Fruit fly (Drosophila melanogaster) whole organism, embryonic: ENCODE results near the gene Hel25E.

Experiments
- Ada2b ChIP-seq: fragments of 200-800 bp; sonication (Bioruptor generic); IDR thresholded peaks from 2 replicates; pipeline ENCODE4 v1.3.6; 2022; ENCODE audit warnings: missing biosample characterization, missing genetic modification characterization
- CG11504 ChIP-seq: fragments of 200-800 bp; sonication (Bioruptor generic); optimal IDR thresholded peaks from 3 replicates; lab custom pipeline; 2019; ENCODE audit warnings: missing biosample characterization, mild to moderate bottlenecking, missing genetic modification characterization, moderate library complexity
- CG12155 ChIP-seq: fragments of 200-800 bp; sonication (Bioruptor generic); optimal IDR thresholded peaks from 3 replicates; lab custom pipeline; 2016; ENCODE audit warnings: missing biosample characterization, missing genetic modification characterization
- CG1603 ChIP-seq: fragments of 200-800 bp; sonication (Bioruptor generic); optimal IDR thresholded peaks from 2 replicates; lab custom pipeline; 2019; ENCODE audit warnings: missing biosample characterization, mild to moderate bottlenecking, missing genetic modification characterization, moderate library complexity
- CG2120 ChIP-seq: fragments of 200-800 bp; sonication (Bioruptor generic); optimal IDR thresholded peaks from 3 replicates; lab custom pipeline; 2016; ENCODE audit warnings: missing biosample characterization, missing genetic modification characterization
- CG2875 ChIP-seq: fragments of 200-800 bp; sonication (Bioruptor generic); optimal IDR thresholded peaks from 2 replicates; lab custom pipeline; 2017; ENCODE audit warnings: missing biosample characterization, mild to moderate bottlenecking, missing genetic modification characterization, missing genetic modification reagents
- CG32767 ChIP-seq: fragments of 200-800 bp; sonication (Bioruptor generic); IDR thresholded peaks from 2 replicates; pipeline ENCODE4 v1.3.6; 2022; ENCODE audit warnings: missing biosample characterization, missing genetic modification characterization
- CG33213 ChIP-seq: fragments of 200-800 bp; sonication (Bioruptor generic); optimal IDR thresholded peaks from 3 replicates; lab custom pipeline; 2016; ENCODE audit warnings: missing biosample characterization, missing genetic modification characterization
- CG4404 ChIP-seq: fragments of 200-800 bp; sonication (Bioruptor generic); IDR thresholded peaks from 2 replicates; pipeline ENCODE4 v1.3.6; 2022; ENCODE audit warnings: missing biosample characterization, missing genetic modification characterization
- CG4707 ChIP-seq: fragments of 200-800 bp; sonication (Bioruptor generic); optimal IDR thresholded peaks from 2 replicates; lab custom pipeline; 2018; ENCODE audit warnings: missing biosample characterization, mild to moderate bottlenecking, missing genetic modification characterization, moderate library complexity
- CG8281 ChIP-seq: fragments of 200-800 bp; sonication (Bioruptor generic); optimal IDR thresholded peaks from 2 replicates; lab custom pipeline; 2018; ENCODE audit warnings: missing biosample characterization, mild to moderate bottlenecking, missing genetic modification characterization, moderate library complexity
- CG8765 ChIP-seq: fragments of 200-800 bp; sonication (Bioruptor generic); IDR thresholded peaks from 2 replicates; pipeline ENCODE4 v1.3.6; 2022; ENCODE audit warnings: missing biosample characterization, missing genetic modification characterization
- CG9817 ChIP-seq: fragments of 200-800 bp; sonication (Bioruptor generic); optimal IDR thresholded peaks from 2 replicates; lab custom pipeline; 2018; ENCODE audit warnings: missing biosample characterization, mild to moderate bottlenecking, missing genetic modification characterization, moderate library complexity
- D ChIP-seq, 2 experiments: fragments of 200-800 bp in 1 of 2; fragments of >200 bp in 1 of 2; sonication (Bioruptor generic) in 1 of 2; optimal IDR thresholded peaks; 2 replicates in 1 of 2; 3 replicates in 1 of 2; lab custom pipeline; 2017; ENCODE audit warnings: mild to moderate bottlenecking in 1 of 2, missing biosample characterization in 1 of 2, missing genetic modification characterization in 1 of 2, missing genetic modification reagents in 1 of 2
- D19A ChIP-seq: fragments of 200-800 bp; optimal IDR thresholded peaks from 3 replicates; lab custom pipeline; 2019; ENCODE audit warnings: missing biosample characterization, mild to moderate bottlenecking, missing genetic modification characterization, moderate library complexity
- Dip3 ChIP-seq: fragments of 200-800 bp; sonication (Bioruptor generic); optimal IDR thresholded peaks from 3 replicates; lab custom pipeline; 2016; ENCODE audit warnings: missing biosample characterization, missing genetic modification characterization
- Doc2 ChIP-seq: fragments of 200-800 bp; sonication (Bioruptor generic); IDR thresholded peaks from 2 replicates; pipeline ENCODE4 v1.3.6; 2022; ENCODE audit warnings: missing biosample characterization, missing genetic modification characterization
- Eip74EF ChIP-seq, 2 experiments: fragments of 200-800 bp in 1 of 2; fragments of >200 bp in 1 of 2; sonication (Bioruptor generic) in 1 of 2; optimal IDR thresholded peaks; 2 replicates each; lab custom pipeline; 2017 to 2019; ENCODE audit warnings: missing biosample characterization in 2 of 2, missing genetic modification characterization in 2 of 2, mild to moderate bottlenecking in 1 of 2, moderate library complexity in 1 of 2
- HmgZ ChIP-seq: fragments of 200-800 bp; sonication (Bioruptor generic); optimal IDR thresholded peaks from 2 replicates; lab custom pipeline; 2018; ENCODE audit warnings: missing biosample characterization, mild to moderate bottlenecking, missing genetic modification characterization
- Myb ChIP-seq: fragments of 200-800 bp; sonication (Bioruptor generic); optimal IDR thresholded peaks from 2 replicates; lab custom pipeline; 2016; ENCODE audit warnings: missing biosample characterization, missing genetic modification characterization
- NC2β ChIP-seq: fragments of 200-800 bp; sonication (Bioruptor generic); optimal IDR thresholded peaks from 2 replicates; lab custom pipeline; 2016; ENCODE audit warnings: missing biosample characterization, missing genetic modification characterization
- Ptx1 ChIP-seq: fragments of 200-800 bp; sonication (Bioruptor generic); IDR thresholded peaks from 2 replicates; pipeline ENCODE4 v1.3.6; 2022; ENCODE audit warnings: missing biosample characterization, missing genetic modification characterization
- amos ChIP-seq: fragments of 200-800 bp; sonication (Bioruptor generic); IDR thresholded peaks from 2 replicates; pipeline ENCODE4 v1.3.6; 2022; ENCODE audit warnings: missing biosample characterization, missing genetic modification characterization; ENCODE audit not compliant: partially characterized antibody
- ash1 ChIP-seq: fragments of 200-800 bp; sonication (Bioruptor generic); optimal IDR thresholded peaks from 2 replicates; lab custom pipeline; 2018; ENCODE audit warnings: missing biosample characterization, mild to moderate bottlenecking, missing genetic modification characterization
- ci ChIP-seq: fragments of 200-800 bp; sonication (Bioruptor generic); IDR thresholded peaks from 3 replicates; pipeline ENCODE4 v1.3.6; 2022; ENCODE audit warnings: missing biosample characterization, missing genetic modification characterization
- da ChIP-seq: fragments of 200-800 bp; sonication (Bioruptor generic); optimal IDR thresholded peaks from 2 replicates; lab custom pipeline; 2016; ENCODE audit warnings: missing biosample characterization, missing genetic modification characterization
- dm ChIP-seq: fragments of 200-800 bp; sonication (Bioruptor generic); optimal IDR thresholded peaks from 3 replicates; lab custom pipeline; 2016; ENCODE audit warnings: missing biosample characterization, missing genetic modification characterization
- en ChIP-seq: fragments of 200-800 bp; sonication (Bioruptor generic); optimal IDR thresholded peaks from 2 replicates; lab custom pipeline; 2016; ENCODE audit warnings: missing biosample characterization, missing genetic modification characterization
- esg ChIP-seq: fragments of 200-800 bp; sonication (Bioruptor generic); conservative IDR thresholded peaks from 2 replicates; pipeline ENCODE4 v1.3.6; 2022; ENCODE audit warnings: missing biosample characterization, missing genetic modification characterization
- fd96Cb ChIP-seq: fragments of 200-800 bp; sonication (Bioruptor generic); optimal IDR thresholded peaks from 2 replicates; lab custom pipeline; 2018; ENCODE audit warnings: missing biosample characterization, mild to moderate bottlenecking, missing genetic modification characterization, moderate library complexity
- fu2 ChIP-seq: fragments of 200-800 bp; sonication (Bioruptor generic); optimal IDR thresholded peaks from 2 replicates; lab custom pipeline; 2016; ENCODE audit warnings: missing biosample characterization, missing genetic modification characterization
- gcm2 ChIP-seq: fragments of 200-800 bp; sonication (Bioruptor generic); optimal IDR thresholded peaks from 2 replicates; lab custom pipeline; 2016; ENCODE audit warnings: missing biosample characterization, missing genetic modification characterization
- grau ChIP-seq: fragments of 200-800 bp; optimal IDR thresholded peaks from 3 replicates; lab custom pipeline; 2019; ENCODE audit warnings: missing biosample characterization, mild to moderate bottlenecking, missing genetic modification characterization, moderate library complexity
- gsb ChIP-seq: fragments of 200-800 bp; sonication (Bioruptor generic); IDR thresholded peaks from 2 replicates; pipeline ENCODE4 v1.3.6; 2022; ENCODE audit warnings: missing biosample characterization, missing genetic modification characterization
- ham ChIP-seq: fragments of 200-800 bp; sonication (Bioruptor generic); IDR thresholded peaks from 2 replicates; pipeline ENCODE4 v1.3.6; 2022; ENCODE audit warnings: missing biosample characterization, missing genetic modification characterization
- jumu ChIP-seq: fragments of 200-800 bp; sonication (Bioruptor generic); optimal IDR thresholded peaks from 3 replicates; lab custom pipeline; 2016; ENCODE audit warnings: missing biosample characterization, missing genetic modification characterization
- mirr ChIP-seq: fragments of 200-800 bp; sonication (Bioruptor generic); optimal IDR thresholded peaks from 3 replicates; lab custom pipeline; 2018; ENCODE audit warnings: missing biosample characterization, mild to moderate bottlenecking, missing genetic modification characterization
- nerfin-1 ChIP-seq: fragments of 200-800 bp; sonication (Bioruptor generic); optimal IDR thresholded peaks from 3 replicates; lab custom pipeline; 2019; ENCODE audit warnings: missing biosample characterization, mild to moderate bottlenecking, missing genetic modification characterization, moderate library complexity
- pb ChIP-seq: fragments of 200-800 bp; sonication (Bioruptor generic); optimal IDR thresholded peaks from 3 replicates; lab custom pipeline; 2016; ENCODE audit warnings: missing biosample characterization, missing genetic modification characterization
- pho ChIP-seq: fragments of 200-800 bp; sonication (Bioruptor generic); optimal IDR thresholded peaks from 2 replicates; lab custom pipeline; 2016; ENCODE audit warnings: missing biosample characterization, missing genetic modification characterization
- pum ChIP-seq: fragments of 200-800 bp; sonication (Bioruptor generic); optimal IDR thresholded peaks from 2 replicates; lab custom pipeline; 2016; ENCODE audit warnings: missing biosample characterization, missing genetic modification characterization
- ranshi ChIP-seq: fragments of 200-800 bp; sonication (Bioruptor generic); IDR thresholded peaks from 2 replicates; pipeline ENCODE4 v1.3.6; 2022; ENCODE audit warnings: missing biosample characterization, missing genetic modification characterization
- sc ChIP-seq, 3 experiments: fragments of >200 bp in 2 of 3; fragments of 200-800 bp in 1 of 3; sonication (Bioruptor generic) in 1 of 3; optimal IDR thresholded peaks; 2 replicates in 2 of 3; 3 replicates in 1 of 3; lab custom pipeline; 2017; ENCODE audit warnings: mild to moderate bottlenecking in 1 of 3, missing biosample characterization in 1 of 3, missing genetic modification characterization in 1 of 3, missing genetic modification reagents in 1 of 3
- schlank ChIP-seq: fragments of 200-800 bp; sonication (Bioruptor generic); optimal IDR thresholded peaks from 2 replicates; lab custom pipeline; 2018; ENCODE audit warnings: missing biosample characterization, mild to moderate bottlenecking, missing genetic modification characterization
- sens-2 ChIP-seq: fragments of 200-800 bp; sonication (Bioruptor generic); IDR thresholded peaks from 2 replicates; pipeline ENCODE4 v1.3.6; 2022; ENCODE audit warnings: missing biosample characterization, missing genetic modification characterization
- ssp ChIP-seq: fragments of 200-800 bp; sonication (Bioruptor generic); IDR thresholded peaks from 2 replicates; pipeline ENCODE4 v1.3.6; 2022; ENCODE audit warnings: missing biosample characterization, missing genetic modification characterization
- stc ChIP-seq: fragments of 200-800 bp; sonication (Bioruptor generic); IDR thresholded peaks from 2 replicates; pipeline ENCODE4 v1.3.6; 2022; ENCODE audit warnings: missing biosample characterization, missing genetic modification characterization
- ttk ChIP-seq: fragments of 200-800 bp; sonication (Bioruptor generic); IDR thresholded peaks from 2 replicates; pipeline ENCODE4 v2.1.2; 2022; ENCODE audit warnings: missing biosample characterization, missing genetic modification characterization
- zen ChIP-seq: fragments of 200-800 bp; sonication (Bioruptor generic); optimal IDR thresholded peaks from 3 replicates; lab custom pipeline; 2018; ENCODE audit warnings: missing biosample characterization, mild to moderate bottlenecking, missing genetic modification characterization, moderate library complexity

The Hel25E gene

dm6 chr2L:5546518-5547287, 4.6 kb upstream of the Hel25E start, which contains the start of gene Oscillin (continued):
- TF ChIP-seq zen (tag; lab: Kevin White, UChicago): no peak
- no peak for TF ChIP-seq Myb (GFP tag; lab: Kevin White, UChicago)
- TF ChIP-seq sc (optimal IDR thresholded peaks at IDR 0.05; lab: Kevin White, UChicago): no peak
- TF ChIP-seq sc (GFP tag; optimal IDR thresholded peaks at IDR 0.05; lab: Kevin White, UChicago): no peak
- TF ChIP-seq pb (GFP tag; lab: Kevin White, UChicago): no peak
- no peak for TF ChIP-seq CG1603 (tag; lab: Kevin White, UChicago)
- TF ChIP-seq CG4404: peak; percentile 45
- peak; percentile 66 for TF ChIP-seq esg (GFP tag; lab: Robert Waterston, UW)
- peak; percentile 73 for TF ChIP-seq ssp
- no peak for TF ChIP-seq CG4707 (GFP tag; lab: Kevin White, UChicago)
- no peak for TF ChIP-seq sens-2 (GFP tag; lab: Robert Waterston, UW)
- TF ChIP-seq CG11504: peak; percentile 88
- TF ChIP-seq CG2120 (GFP tag; lab: Kevin White, UChicago): peak; percentile 12
- no peak for TF ChIP-seq Dip3 (GFP tag; lab: Kevin White, UChicago)
- TF ChIP-seq Ptx1: peak; percentile 88
- peak; percentile 86 for TF ChIP-seq grau
- TF ChIP-seq D19A (tag; lab: Kevin White, UChicago): peak; percentile 96
- TF ChIP-seq ash1 (GFP tag; lab: Kevin White, UChicago): no peak
- TF ChIP-seq ci (GFP tag; lab: Robert Waterston, UW): peak; percentile 51; the same call in 1 of the 3 replicates
- peak; percentile 22; the same call in 1 of the 2 replicates for TF ChIP-seq amos
- peak; percentile 85 for TF ChIP-seq nerfin-1 (tag; lab: Kevin White, UChicago)
- peak; percentile 66 for TF ChIP-seq gsb (GFP tag; lab: Robert Waterston, UW)
- peak; percentile 83 for TF ChIP-seq ranshi (GFP tag; lab: Robert Waterston, UW)
- TF ChIP-seq CG9817 (tag; lab: Kevin White, UChicago): peak; percentile 58
- TF ChIP-seq CG12155 (GFP tag; lab: Kevin White, UChicago): peak; percentile 53
- TF ChIP-seq en: no peak
- TF ChIP-seq stc (GFP tag; lab: Robert Waterston, UW): peak; percentile 94
- TF ChIP-seq CG8765: no peak
- peak; percentile 49 for TF ChIP-seq CG8281 (tag; lab: Kevin White, UChicago)
- TF ChIP-seq schlank (tag; lab: Kevin White, UChicago): no peak
- TF ChIP-seq ham: no peak
- TF ChIP-seq gcm2 (GFP tag; lab: Kevin White, UChicago): no peak
- TF ChIP-seq fd96Cb (tag; lab: Kevin White, UChicago): peak; percentile 80
- peak; percentile 73 for TF ChIP-seq Ada2b (GFP tag; lab: Robert Waterston, UW)
- peak in 1 of 2 experiments; percentile 80 for TF ChIP-seq Eip74EF (GFP tag; optimal IDR thresholded peaks at IDR 0.05; lab: Kevin White, UChicago)
- TF ChIP-seq dm (GFP tag; lab: Kevin White, UChicago): peak; percentile 42
- TF ChIP-seq CG33213 (GFP tag; lab: Kevin White, UChicago): peak; percentile 41
- TF ChIP-seq CG32767: peak; percentile 78
- no peak for TF ChIP-seq da (GFP tag; lab: Kevin White, UChicago)
- TF ChIP-seq Doc2: no peak
- TF ChIP-seq pum (GFP tag; lab: Kevin White, UChicago): peak; percentile 13
- peak; percentile 81 for TF ChIP-seq ttk
- TF ChIP-seq fu2 (GFP tag; lab: Kevin White, UChicago): no peak
- no peak for TF ChIP-seq NC2β
- TF ChIP-seq HmgZ (tag; lab: Kevin White, UChicago): peak; percentile 70
- TF ChIP-seq CG2875 (GFP tag; lab: Kevin White, UChicago): peak; percentile 77
- TF ChIP-seq pho (GFP tag; lab: Kevin White, UChicago): peak; percentile 30
- no peak for TF ChIP-seq D (optimal IDR thresholded peaks at IDR 0.05; lab: Kevin White, UChicago)
- peak; percentile 77 for TF ChIP-seq D (GFP tag; optimal IDR thresholded peaks at IDR 0.05; lab: Kevin White, UChicago)
- no peak for TF ChIP-seq jumu
- no peak for TF ChIP-seq mirr (GFP tag; lab: Kevin White, UChicago)
